Fruit fly (Drosophila melanogaster) Kc167 (cell line): Measurements from ENCODE around the gene SmydA-8.

Source experiments
- Myc ChIP-seq: fragments of >200 bp; optimal IDR thresholded peaks from 2 replicates; lab custom pipeline; 2017; ENCODE audit warnings: missing external identifiers
- h ChIP-seq: fragments of >200 bp; optimal IDR thresholded peaks from 3 replicates; lab custom pipeline; 2018; ENCODE audit warnings: missing external identifiers
- insv ChIP-seq: fragments of >200 bp; optimal IDR thresholded peaks from 3 replicates; lab custom pipeline; 2018; ENCODE audit warnings: missing external identifiers
- ttk ChIP-seq: sonication (Bioruptor generic); optimal IDR thresholded peaks from 2 replicates; lab custom pipeline; 2017; ENCODE audit warnings: missing external identifiers

dm6 chrX:2199303-2199702, 14.3 kb downstream of the SmydA-8 start:
- no peak for TF ChIP-seq h (lab: Kevin White, UChicago)
- no peak for TF ChIP-seq ttk (lab: Kevin White, UChicago)
- TF ChIP-seq Myc (lab: Kevin White, UChicago), result no peak
- TF ChIP-seq insv, result no peak
